Fruit fly (Drosophila melanogaster) whole organism, embryonic: Measurements from ENCODE around the gene TTLL1A.
A peak's percentile ranks its signal among the peaks of the same experiment; 100 is the strongest.

Experiments
- Awh ChIP-seq: fragments of 200-800 bp; sonication (Bioruptor generic); IDR thresholded peaks from 2 replicates; pipeline ENCODE4, ENCODE4 v1.3.6; 2022; ENCODE audit warnings: missing biosample characterization, missing genetic modification characterization
- B-H1 ChIP-seq: fragments of 200-800 bp; sonication (Bioruptor generic); IDR thresholded peaks from 3 replicates; pipeline ENCODE4 v1.3.6; 2022; ENCODE audit warnings: missing biosample characterization, missing genetic modification characterization
- Blimp-1 ChIP-seq: fragments of 200-800 bp; sonication (Bioruptor generic); optimal IDR thresholded peaks from 3 replicates; lab custom pipeline; 2018; ENCODE audit warnings: missing biosample characterization, missing genetic modification characterization, mild to moderate bottlenecking, moderate library complexity, missing genetic modification reagents
- CG10147 ChIP-seq: fragments of 200-800 bp; sonication (Bioruptor generic); optimal IDR thresholded peaks from 2 replicates; lab custom pipeline; 2019; ENCODE audit warnings: missing biosample characterization, mild to moderate bottlenecking, missing genetic modification characterization, moderate library complexity
- CG11247 ChIP-seq: fragments of 200-800 bp; sonication (Bioruptor generic); IDR thresholded peaks from 2 replicates; pipeline ENCODE4 v1.3.6; 2022; ENCODE audit warnings: missing biosample characterization, missing genetic modification characterization
- CG1233 ChIP-seq: fragments of 200-800 bp; sonication (Bioruptor generic); optimal IDR thresholded peaks from 4 replicates; lab custom pipeline; 2018; ENCODE audit warnings: missing biosample characterization, mild to moderate bottlenecking, missing genetic modification characterization
- CG12659 ChIP-seq: fragments of 200-800 bp; sonication (Bioruptor generic); optimal IDR thresholded peaks from 3 replicates; lab custom pipeline; 2017; ENCODE audit warnings: mild to moderate bottlenecking, missing biosample characterization, missing genetic modification reagents, missing genetic modification characterization
- CG13894 ChIP-seq: fragments of 200-800 bp; sonication (Bioruptor generic); optimal IDR thresholded peaks from 3 replicates; lab custom pipeline; 2018; ENCODE audit warnings: missing biosample characterization, mild to moderate bottlenecking, missing genetic modification characterization, moderate library complexity
- CG1602 ChIP-seq: fragments of 200-800 bp; sonication (Bioruptor generic); optimal IDR thresholded peaks from 3 replicates; lab custom pipeline; 2016; ENCODE audit warnings: missing biosample characterization, missing genetic modification characterization
- CG1792 ChIP-seq: fragments of 200-800 bp; sonication (Bioruptor generic); optimal IDR thresholded peaks from 2 replicates; lab custom pipeline; 2016; ENCODE audit warnings: missing biosample characterization, missing genetic modification characterization
- CG18262 ChIP-seq: fragments of 200-800 bp; optimal IDR thresholded peaks from 3 replicates; lab custom pipeline; 2019; ENCODE audit warnings: missing biosample characterization, mild to moderate bottlenecking, missing genetic modification characterization, moderate library complexity
- CG18619 ChIP-seq: fragments of 200-800 bp; sonication (Bioruptor generic); optimal IDR thresholded peaks from 3 replicates; lab custom pipeline; 2017; ENCODE audit warnings: missing biosample characterization, mild to moderate bottlenecking, missing genetic modification characterization
- CG2129 ChIP-seq: fragments of 200-800 bp; sonication (Bioruptor generic); IDR thresholded peaks from 2 replicates; pipeline ENCODE4 v1.3.6; 2022; ENCODE audit warnings: missing biosample characterization, missing genetic modification characterization; ENCODE audit not compliant: partially characterized antibody
- CG2202 ChIP-seq: fragments of 200-800 bp; sonication (Bioruptor generic); optimal IDR thresholded peaks from 2 replicates; lab custom pipeline; 2018; ENCODE audit warnings: missing biosample characterization, mild to moderate bottlenecking, missing genetic modification characterization
- CG31224 ChIP-seq: fragments of 200-800 bp; sonication (Bioruptor generic); IDR thresholded peaks from 2 replicates; pipeline ENCODE4 v1.3.6; 2022; ENCODE audit warnings: missing biosample characterization, missing genetic modification characterization
- CG31365 ChIP-seq: fragments of 200-800 bp; sonication (Bioruptor generic); optimal IDR thresholded peaks from 2 replicates; lab custom pipeline; 2018; ENCODE audit warnings: missing biosample characterization, mild to moderate bottlenecking, missing genetic modification characterization
- CG31441 ChIP-seq: fragments of 200-800 bp; sonication (Bioruptor generic); IDR thresholded peaks from 2 replicates; pipeline ENCODE4 v1.3.6; 2022; ENCODE audit warnings: missing biosample characterization, missing genetic modification characterization
- CG4730 ChIP-seq: fragments of 200-800 bp; sonication (Bioruptor generic); IDR thresholded peaks from 2 replicates; pipeline ENCODE4 v1.3.6; 2022; ENCODE audit warnings: missing biosample characterization, missing genetic modification characterization
- CG6854 ChIP-seq: fragments of 200-800 bp; sonication (Bioruptor generic); optimal IDR thresholded peaks from 3 replicates; lab custom pipeline; 2017; ENCODE audit warnings: missing biosample characterization, mild to moderate bottlenecking, missing genetic modification characterization
- CG7372 ChIP-seq: fragments of 200-800 bp; sonication (Bioruptor generic); IDR thresholded peaks from 2 replicates; pipeline ENCODE4 v1.3.6; 2022; ENCODE audit warnings: missing biosample characterization, missing genetic modification characterization
- CG7839 ChIP-seq: fragments of 200-800 bp; sonication (Bioruptor generic); optimal IDR thresholded peaks from 3 replicates; lab custom pipeline; 2018; ENCODE audit warnings: missing biosample characterization, mild to moderate bottlenecking, missing genetic modification characterization, moderate library complexity
- D19A ChIP-seq: fragments of 200-800 bp; optimal IDR thresholded peaks from 3 replicates; lab custom pipeline; 2019; ENCODE audit warnings: missing biosample characterization, mild to moderate bottlenecking, missing genetic modification characterization, moderate library complexity
- Dref ChIP-seq: fragments of 200-800 bp; sonication (Bioruptor generic); IDR thresholded peaks from 2 replicates; pipeline ENCODE4 v1.3.6; 2022; ENCODE audit warnings: missing biosample characterization, missing genetic modification characterization
- Drgx ChIP-seq: fragments of 200-800 bp; sonication (Bioruptor generic); IDR thresholded peaks from 2 replicates; pipeline ENCODE4 v1.3.6; 2022; ENCODE audit warnings: missing biosample characterization, missing genetic modification characterization
- Fer3 ChIP-seq: fragments of 200-800 bp; sonication (Bioruptor generic); optimal IDR thresholded peaks from 2 replicates; lab custom pipeline; 2018; ENCODE audit warnings: missing biosample characterization, mild to moderate bottlenecking, missing genetic modification characterization, moderate library complexity
- Hey ChIP-seq: fragments of 200-800 bp; sonication (Bioruptor generic); optimal IDR thresholded peaks from 3 replicates; lab custom pipeline; 2018; ENCODE audit warnings: missing biosample characterization, mild to moderate bottlenecking, missing genetic modification characterization
- NC2β ChIP-seq: fragments of 200-800 bp; sonication (Bioruptor generic); optimal IDR thresholded peaks from 2 replicates; lab custom pipeline; 2016; ENCODE audit warnings: missing biosample characterization, missing genetic modification characterization
- Nf-YB ChIP-seq: fragments of 200-800 bp; sonication (Bioruptor generic); optimal IDR thresholded peaks from 3 replicates; lab custom pipeline; 2019; ENCODE audit warnings: missing biosample characterization, mild to moderate bottlenecking, missing genetic modification characterization, moderate library complexity
- Ptx1 ChIP-seq: fragments of 200-800 bp; sonication (Bioruptor generic); IDR thresholded peaks from 2 replicates; pipeline ENCODE4 v1.3.6; 2022; ENCODE audit warnings: missing biosample characterization, missing genetic modification characterization
- Rfx ChIP-seq: fragments of 200-800 bp; sonication (Bioruptor generic); IDR thresholded peaks from 2 replicates; pipeline ENCODE4 v1.3.6; 2022; ENCODE audit warnings: missing biosample characterization, missing genetic modification characterization
- Sox102F ChIP-seq: fragments of 200-800 bp; sonication (Bioruptor generic); optimal IDR thresholded peaks from 2 replicates; lab custom pipeline; 2018; ENCODE audit warnings: missing biosample characterization, mild to moderate bottlenecking, missing genetic modification characterization, moderate library complexity
- ara ChIP-seq: fragments of 200-800 bp; sonication (Bioruptor generic); IDR thresholded peaks from 2 replicates; pipeline ENCODE4 v1.3.6; 2022; ENCODE audit warnings: missing biosample characterization, missing genetic modification characterization
- bsh ChIP-seq, 2 experiments: fragments of 200-800 bp; sonication (Bioruptor generic); optimal IDR thresholded peaks; 2 replicates each; lab custom pipeline; 2017 to 2018; ENCODE audit warnings: mild to moderate bottlenecking in 2 of 2, missing biosample characterization in 2 of 2, missing genetic modification characterization in 2 of 2, moderate library complexity in 1 of 2
- cas ChIP-seq: fragments of 200-800 bp; sonication (Bioruptor generic); IDR thresholded peaks from 2 replicates; pipeline ENCODE4 v1.3.6; 2022; ENCODE audit warnings: missing biosample characterization, missing genetic modification characterization
- ci ChIP-seq: fragments of 200-800 bp; sonication (Bioruptor generic); IDR thresholded peaks from 3 replicates; pipeline ENCODE4 v1.3.6; 2022; ENCODE audit warnings: missing biosample characterization, missing genetic modification characterization
- cwo ChIP-seq: fragments of 200-800 bp; sonication (Bioruptor generic); optimal IDR thresholded peaks from 3 replicates; lab custom pipeline; 2017; ENCODE audit warnings: missing biosample characterization, missing genetic modification characterization, mild to moderate bottlenecking, moderate library complexity, missing genetic modification reagents
- dpn ChIP-seq, 2 experiments: fragments of 200-800 bp; sonication (Bioruptor generic); optimal IDR thresholded peaks; 3 replicates each; lab custom pipeline; 2016; ENCODE audit warnings: missing biosample characterization in 2 of 2, missing genetic modification characterization in 2 of 2
- dysf ChIP-seq: fragments of 200-800 bp; sonication (Bioruptor generic); IDR thresholded peaks from 3 replicates; pipeline ENCODE4 v1.3.6; 2022; ENCODE audit warnings: missing biosample characterization, missing genetic modification characterization
- fru ChIP-seq: fragments of >200 bp; optimal IDR thresholded peaks from 2 replicates; lab custom pipeline; 2017
- grau ChIP-seq: fragments of 200-800 bp; optimal IDR thresholded peaks from 3 replicates; lab custom pipeline; 2019; ENCODE audit warnings: missing biosample characterization, mild to moderate bottlenecking, missing genetic modification characterization, moderate library complexity
- hkb ChIP-seq, 2 experiments: fragments of 200-800 bp in 1 of 2; fragments of >200 bp in 1 of 2; sonication (Bioruptor generic) in 1 of 2; IDR thresholded peaks in 1 of 2; optimal IDR thresholded peaks in 1 of 2; 2 replicates each; pipeline versions ENCODE4 v1.3.6 to Lab custom; 2017 to 2022; ENCODE audit warnings: missing biosample characterization in 1 of 2, missing genetic modification characterization in 1 of 2
- insv ChIP-seq, 2 experiments: fragments of 200-800 bp; sonication (Bioruptor generic); optimal IDR thresholded peaks; 3 replicates each; lab custom pipeline; 2016 to 2018; ENCODE audit warnings: missing biosample characterization in 2 of 2, missing genetic modification characterization in 2 of 2
- lab ChIP-seq: fragments of 200-800 bp; sonication (Bioruptor generic); optimal IDR thresholded peaks from 3 replicates; lab custom pipeline; 2017; ENCODE audit warnings: missing biosample characterization, missing genetic modification characterization, mild to moderate bottlenecking, moderate library complexity, missing genetic modification reagents
- nom ChIP-seq: fragments of 200-800 bp; sonication (Bioruptor generic); optimal IDR thresholded peaks from 2 replicates; lab custom pipeline; 2017; ENCODE audit warnings: missing biosample characterization, missing genetic modification characterization, mild to moderate bottlenecking, moderate library complexity, missing genetic modification reagents
- row ChIP-seq: fragments of 200-800 bp; sonication (Bioruptor generic); IDR thresholded peaks from 3 replicates; pipeline ENCODE4 v1.3.6; 2022; ENCODE audit warnings: missing biosample characterization, missing genetic modification characterization
- ssp ChIP-seq: fragments of 200-800 bp; sonication (Bioruptor generic); IDR thresholded peaks from 2 replicates; pipeline ENCODE4 v1.3.6; 2022; ENCODE audit warnings: missing biosample characterization, missing genetic modification characterization
- sug ChIP-seq: fragments of 200-800 bp; optimal IDR thresholded peaks from 2 replicates; lab custom pipeline; 2019; ENCODE audit warnings: missing biosample characterization, mild to moderate bottlenecking, missing genetic modification characterization, moderate library complexity
- tgo ChIP-seq: fragments of 200-800 bp; sonication (Bioruptor generic); IDR thresholded peaks from 3 replicates; pipeline ENCODE4 v1.3.6; 2022; ENCODE audit warnings: missing biosample characterization, missing genetic modification characterization
- unpg ChIP-seq: fragments of 200-800 bp; sonication (Bioruptor generic); optimal IDR thresholded peaks from 3 replicates; lab custom pipeline; 2018; ENCODE audit warnings: missing biosample characterization, mild to moderate bottlenecking, missing genetic modification characterization, moderate library complexity

Gene TTLL1A

DNA sequence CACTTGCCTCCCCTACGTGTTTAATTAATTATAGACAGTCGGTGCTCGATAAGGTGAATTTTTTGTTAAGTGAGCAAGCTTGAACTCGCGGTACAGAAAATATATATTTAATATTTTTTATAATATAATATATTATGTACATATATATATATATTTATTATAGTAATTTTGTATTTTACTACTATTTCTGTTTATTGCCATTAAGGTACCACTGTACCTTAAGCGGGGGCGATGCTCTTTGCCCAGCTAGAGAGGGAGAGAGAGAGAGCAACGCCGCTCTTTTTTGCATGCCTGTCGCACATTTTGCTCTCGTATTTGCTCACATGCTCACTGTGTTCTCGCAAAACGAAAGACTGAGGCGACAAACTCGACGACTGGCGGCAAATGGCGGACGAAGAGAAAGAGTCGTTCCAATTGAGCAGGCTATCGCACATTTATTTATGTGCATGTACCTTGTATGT, 31.9 kb downstream of the TTLL1A start (continued):
- peak; percentile 57 for TF ChIP-seq CG6854 (GFP tag; lab: Kevin White, UChicago)
- TF ChIP-seq B-H1 (GFP tag; lab: Robert Waterston, UW), result peak; percentile 17; the same call in 1 of the 3 replicates
- TF ChIP-seq NC2β (GFP tag; lab: Kevin White, UChicago), result no peak
- TF ChIP-seq Drgx (GFP tag; lab: Robert Waterston, UW), result peak; percentile 83
- TF ChIP-seq CG11247 (GFP tag; lab: Robert Waterston, UW), result peak; percentile 63; the same call in 1 of the 2 replicates
- 0 out of 2 replicates have a peak, but pooled peaks have one; percentile 14 for TF ChIP-seq ssp (GFP tag; lab: Robert Waterston, UW)
- no peak for TF ChIP-seq CG1792
- peak; percentile 76 for TF ChIP-seq lab (GFP tag; lab: Kevin White, UChicago)
- TF ChIP-seq CG31441 (GFP tag; lab: Robert Waterston, UW), result 0 out of 2 replicates have a peak, but pooled peaks have one; percentile 32
- peak; percentile 33 for TF ChIP-seq D19A
- TF ChIP-seq CG13894 (tag; lab: Kevin White, UChicago), result peak; percentile 40
- 0 out of 2 replicates have a peak, but pooled peaks have one; percentile 23 for TF ChIP-seq Awh (GFP tag; lab: Robert Waterston, UW)
- TF ChIP-seq Dref (GFP tag; lab: Robert Waterston, UW), result no peak
- TF ChIP-seq Sox102F (GFP tag; lab: Kevin White, UChicago), result peak; percentile 38
- TF ChIP-seq CG1233 (GFP tag; lab: Kevin White, UChicago), result peak; percentile 7
- TF ChIP-seq CG12659 (GFP tag; lab: Kevin White, UChicago), result peak; percentile 42
- TF ChIP-seq Blimp-1, result peak; percentile 2
- no peak for TF ChIP-seq Hey (tag; lab: Kevin White, UChicago)
- peak; percentile 8 for TF ChIP-seq CG18619 (GFP tag; lab: Kevin White, UChicago)
- TF ChIP-seq sug, result peak; percentile 20
- peak; percentile 69 for TF ChIP-seq cwo
- TF ChIP-seq Ptx1 (GFP tag; lab: Robert Waterston, UW), result peak; percentile 55
- TF ChIP-seq ara (GFP tag; lab: Robert Waterston, UW), result no peak
- no peak for TF ChIP-seq CG2129
- TF ChIP-seq fru (lab: Kevin White, UChicago), result no peak
- peak; percentile 65 for TF ChIP-seq CG7839
- TF ChIP-seq CG7372 (GFP tag; lab: Robert Waterston, UW), result peak; percentile 69
- TF ChIP-seq grau (tag; lab: Kevin White, UChicago), result peak; percentile 90
- peak; percentile 58 for TF ChIP-seq tgo (GFP tag; lab: Robert Waterston, UW)
- TF ChIP-seq ci (GFP tag; lab: Robert Waterston, UW), result 0 out of 3 replicates have a peak, but pooled peaks have one; percentile 24
- peak in 1 of 2 experiments; percentile 28 for TF ChIP-seq dpn (GFP tag; optimal IDR thresholded peaks at IDR 0.05; lab: Kevin White, UChicago)
- TF ChIP-seq nom (GFP tag; lab: Kevin White, UChicago), result peak; percentile 58
- peak; percentile 3 for TF ChIP-seq Nf-YB
- TF ChIP-seq cas (GFP tag; lab: Robert Waterston, UW), result 0 out of 2 replicates have a peak, but pooled peaks have one; percentile 18
- peak; percentile 24 for TF ChIP-seq CG10147
- TF ChIP-seq Fer3 (tag; lab: Kevin White, UChicago), result peak; percentile 58
- no peak for TF ChIP-seq CG1602 (GFP tag; lab: Kevin White, UChicago)
- peak; percentile 68; the same call in 2 of the 3 replicates for TF ChIP-seq dysf (GFP tag; lab: Robert Waterston, UW)
- 0 out of 2 replicates have a peak, but pooled peaks have one; percentile 28 for TF ChIP-seq CG31224
- no peak for TF ChIP-seq insv (GFP tag; optimal IDR thresholded peaks at IDR 0.05; lab: Kevin White, UChicago)
- no peak for TF ChIP-seq hkb (optimal IDR thresholded peaks at IDR 0.05; lab: Kevin White, UChicago)
- TF ChIP-seq hkb (GFP tag; IDR thresholded peaks at IDR 0.05; lab: Robert Waterston, UW), result peak; percentile 55; the same call in 1 of the 2 replicates
- peak; percentile 23 for TF ChIP-seq CG18262 (tag; lab: Kevin White, UChicago)
- 0 out of 2 replicates have a peak, but pooled peaks have one; percentile 24 for TF ChIP-seq CG4730 (GFP tag; lab: Robert Waterston, UW)
- peak; percentile 57 for TF ChIP-seq unpg (GFP tag; lab: Kevin White, UChicago)
- TF ChIP-seq CG2202 (tag; lab: Kevin White, UChicago), result no peak
- TF ChIP-seq row (GFP tag; lab: Robert Waterston, UW), result peak; percentile 72
- TF ChIP-seq Rfx, result peak; percentile 71
- TF ChIP-seq bsh (GFP tag; optimal IDR thresholded peaks at IDR 0.05; lab: Kevin White, UChicago), result peak in 1 of 2 experiments; percentile 66
- no peak for TF ChIP-seq CG31365 (tag; lab: Kevin White, UChicago)
